Worm (Caenorhabditis elegans) whole organism, mixed stage, embryonic: Measurements from ENCODE around the gene C50B8.6.

Source experiments
- blmp-1 ChIP-seq: fragments of 150-350 bp; optimal IDR thresholded peaks from 2 replicates; lab custom pipeline; 2014; ENCODE audit warnings: missing biosample characterization, missing genetic modification characterization
- elt-3 ChIP-seq: fragments of 150-350 bp; optimal IDR thresholded peaks from 2 replicates; lab custom pipeline; 2014; ENCODE audit warnings: missing biosample characterization, missing genetic modification characterization
- ham-2 ChIP-seq: fragments of 200-800 bp; sonication (Bioruptor generic); optimal IDR thresholded peaks from 2 replicates; lab custom pipeline; 2018; ENCODE audit warnings: mild to moderate bottlenecking, missing genetic modification characterization, missing compliant biosample characterization
- lsy-2 ChIP-seq: fragments of 150-350 bp; optimal IDR thresholded peaks from 2 replicates; lab custom pipeline; 2014; ENCODE audit warnings: missing biosample characterization, missing genetic modification characterization
- nhr-237 ChIP-seq: fragments of 150-350 bp; optimal IDR thresholded peaks from 2 replicates; lab custom pipeline; 2014; ENCODE audit warnings: missing biosample characterization, missing genetic modification characterization
- nhr-28 ChIP-seq: fragments of 150-350 bp; optimal IDR thresholded peaks from 2 replicates; lab custom pipeline; 2014; ENCODE audit warnings: missing biosample characterization, missing genetic modification characterization
- nhr-76 ChIP-seq: sonication (generic microtip); optimal IDR thresholded peaks from 2 replicates; lab custom pipeline; 2017; ENCODE audit warnings: missing biosample characterization, missing genetic modification characterization
- snpc-4 ChIP-seq: fragments of 150-350 bp; optimal IDR thresholded peaks from 2 replicates; lab custom pipeline; 2014; ENCODE audit warnings: missing biosample characterization, missing genetic modification characterization
- sptf-1 ChIP-seq: sonication (generic microtip); optimal IDR thresholded peaks from 2 replicates; lab custom pipeline; 2017; ENCODE audit warnings: mild to moderate bottlenecking, missing genetic modification characterization, moderate library complexity, missing compliant biosample characterization
- unc-39 ChIP-seq: fragments of 150-350 bp; optimal IDR thresholded peaks from 2 replicates; lab custom pipeline; 2014; ENCODE audit warnings: missing biosample characterization, missing genetic modification characterization
- unc-62 ChIP-seq: fragments of 150-350 bp; optimal IDR thresholded peaks from 2 replicates; lab custom pipeline; 2014; ENCODE audit warnings: missing biosample characterization, missing genetic modification reagents, missing genetic modification characterization

DNA sequence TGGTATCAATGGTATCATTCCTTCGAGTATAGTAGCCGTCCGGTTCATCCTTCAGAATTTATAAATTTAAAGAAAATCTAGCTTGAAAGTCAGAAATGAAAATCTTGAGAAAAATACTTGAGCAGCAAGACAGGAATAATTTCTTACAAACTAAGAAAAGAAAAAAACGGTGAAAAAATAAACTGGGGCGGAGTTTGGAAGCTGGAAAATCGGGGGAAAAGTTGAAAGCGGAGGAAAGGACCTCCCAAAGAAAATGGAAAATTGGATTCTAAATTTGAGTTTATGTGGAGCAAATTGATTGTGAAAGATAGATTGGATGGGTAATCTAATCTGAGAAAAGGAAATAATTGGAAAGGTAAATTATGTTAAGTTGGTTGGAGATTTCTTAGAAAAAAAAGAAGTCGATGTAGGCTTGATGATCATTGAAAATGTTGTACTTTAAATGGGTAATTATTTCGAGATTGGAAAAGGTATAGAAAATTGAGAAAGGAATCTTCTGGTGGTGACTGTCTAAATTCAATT lies 42.7 kb upstream of the C50B8.6 start, which contains the start of gene frpr-5:
- TF ChIP-seq nhr-76 (tag; lab: Kevin White, UChicago): no peak
- no peak for TF ChIP-seq sptf-1 (tag; lab: Kevin White, UChicago)
- TF ChIP-seq blmp-1 (tag; lab: Kevin White, UChicago): no peak
- TF ChIP-seq nhr-28 (tag; lab: Kevin White, UChicago): no peak
- TF ChIP-seq unc-62: no peak
- TF ChIP-seq ham-2 (GFP tag; lab: Kevin White, UChicago): no peak
- no peak for TF ChIP-seq unc-39 (tag; lab: Kevin White, UChicago)
- TF ChIP-seq lsy-2: no peak
- no peak for TF ChIP-seq nhr-237 (tag; lab: Kevin White, UChicago)
- TF ChIP-seq elt-3 (tag; lab: Kevin White, UChicago): no peak
- no peak for TF ChIP-seq snpc-4 (tag; lab: Kevin White, UChicago)
